Fruit fly (Drosophila melanogaster) whole organism, pupa: ENCODE measurements around the gene Gad1.

Source experiments
- CG10348 ChIP-seq: fragments of 200-800 bp; sonication (Bioruptor generic); IDR thresholded peaks from 2 replicates; pipeline ENCODE4 v1.3.6; 2022; ENCODE audit warnings: missing biosample characterization, missing genetic modification characterization
- CG12605 ChIP-seq: fragments of 200-800 bp; sonication (Bioruptor generic); IDR thresholded peaks from 2 replicates; pipeline ENCODE4 v1.3.6; 2022; ENCODE audit warnings: missing biosample characterization, missing genetic modification characterization
- CG13204 ChIP-seq: fragments of 200-800 bp; sonication (Bioruptor generic); optimal IDR thresholded peaks from 2 replicates; lab custom pipeline; 2018; ENCODE audit warnings: missing biosample characterization, mild to moderate bottlenecking, missing genetic modification characterization, moderate library complexity
- CG14655 ChIP-seq: fragments of 200-800 bp; sonication (Bioruptor generic); optimal IDR thresholded peaks from 3 replicates; lab custom pipeline; 2017; ENCODE audit warnings: mild to moderate bottlenecking, missing biosample characterization, missing genetic modification reagents, missing genetic modification characterization
- CG15710 ChIP-seq: fragments of 200-800 bp; sonication (Bioruptor generic); optimal IDR thresholded peaks from 2 replicates; lab custom pipeline; 2018; ENCODE audit warnings: missing biosample characterization, mild to moderate bottlenecking, missing genetic modification characterization, moderate library complexity
- CG17806 ChIP-seq: fragments of 200-800 bp; sonication (Bioruptor generic); optimal IDR thresholded peaks from 2 replicates; lab custom pipeline; 2018; ENCODE audit warnings: missing biosample characterization, mild to moderate bottlenecking, missing genetic modification characterization, moderate library complexity
- CG32121 ChIP-seq: fragments of 200-800 bp; sonication (Bioruptor generic); IDR thresholded peaks from 2 replicates; pipeline ENCODE4 v1.3.6; 2022; ENCODE audit warnings: missing biosample characterization, missing genetic modification characterization
- CG34367 ChIP-seq: fragments of 200-800 bp; sonication (Bioruptor generic); optimal IDR thresholded peaks from 2 replicates; lab custom pipeline; 2018; ENCODE audit warnings: missing biosample characterization, mild to moderate bottlenecking, missing genetic modification characterization
- CG4496 ChIP-seq: fragments of 200-800 bp; sonication (Bioruptor generic); IDR thresholded peaks from 3 replicates; pipeline ENCODE4 v1.3.6; 2022; ENCODE audit warnings: missing biosample characterization, missing genetic modification characterization
- CG8159 ChIP-seq: fragments of 200-800 bp; sonication (Bioruptor generic); optimal IDR thresholded peaks from 3 replicates; lab custom pipeline; 2018; ENCODE audit warnings: missing biosample characterization, mild to moderate bottlenecking, missing genetic modification characterization, moderate library complexity
- CG8301 ChIP-seq: fragments of 200-800 bp; sonication (Bioruptor generic); optimal IDR thresholded peaks from 2 replicates; lab custom pipeline; 2018; ENCODE audit warnings: missing biosample characterization, mild to moderate bottlenecking, missing genetic modification characterization
- CG9948 ChIP-seq: fragments of 200-800 bp; sonication (Bioruptor generic); optimal IDR thresholded peaks from 2 replicates; lab custom pipeline; 2018; ENCODE audit warnings: missing biosample characterization, mild to moderate bottlenecking, missing genetic modification characterization, moderate library complexity
- D1 ChIP-seq: fragments of 200-800 bp; sonication (Bioruptor generic); optimal IDR thresholded peaks from 2 replicates; lab custom pipeline; 2018; ENCODE audit warnings: missing biosample characterization, mild to moderate bottlenecking, missing genetic modification characterization, moderate library complexity
- EcR ChIP-seq: fragments of 200-800 bp; sonication (Bioruptor generic); optimal IDR thresholded peaks from 3 replicates; lab custom pipeline; 2019; ENCODE audit warnings: missing biosample characterization, missing genetic modification characterization, mild to moderate bottlenecking, moderate library complexity, missing genetic modification reagents
- Ets98B ChIP-seq: fragments of 200-800 bp; sonication (Bioruptor generic); IDR thresholded peaks from 2 replicates; pipeline ENCODE4 v1.3.6; 2022; ENCODE audit warnings: missing biosample characterization, missing genetic modification characterization
- Pif1A ChIP-seq: fragments of 200-800 bp; sonication (Bioruptor generic); optimal IDR thresholded peaks from 3 replicates; lab custom pipeline; 2016; ENCODE audit warnings: missing biosample characterization, missing genetic modification characterization
- Pif1B ChIP-seq: fragments of 200-800 bp; sonication (Bioruptor generic); optimal IDR thresholded peaks from 3 replicates; lab custom pipeline; 2016; ENCODE audit warnings: missing biosample characterization, missing genetic modification characterization
- Snoo ChIP-seq: fragments of 200-800 bp; sonication (Bioruptor generic); optimal IDR thresholded peaks from 3 replicates; lab custom pipeline; 2017; ENCODE audit warnings: missing biosample characterization, mild to moderate bottlenecking, missing genetic modification characterization, inconsistent platforms
- fd96Ca ChIP-seq: fragments of 200-800 bp; sonication (Bioruptor generic); IDR thresholded peaks from 3 replicates; pipeline ENCODE4 v1.3.6; 2022; ENCODE audit warnings: missing biosample characterization, missing genetic modification characterization
- gl ChIP-seq: fragments of 200-800 bp; sonication (Bioruptor generic); optimal IDR thresholded peaks from 2 replicates; lab custom pipeline; 2018; ENCODE audit warnings: missing biosample characterization, mild to moderate bottlenecking, missing genetic modification characterization
- rn ChIP-seq: fragments of 200-800 bp; sonication (Bioruptor generic); IDR thresholded peaks from 2 replicates; pipeline ENCODE4 v1.3.6; 2022; ENCODE audit warnings: missing biosample characterization, missing genetic modification characterization

Gad1 gene

DNA sequence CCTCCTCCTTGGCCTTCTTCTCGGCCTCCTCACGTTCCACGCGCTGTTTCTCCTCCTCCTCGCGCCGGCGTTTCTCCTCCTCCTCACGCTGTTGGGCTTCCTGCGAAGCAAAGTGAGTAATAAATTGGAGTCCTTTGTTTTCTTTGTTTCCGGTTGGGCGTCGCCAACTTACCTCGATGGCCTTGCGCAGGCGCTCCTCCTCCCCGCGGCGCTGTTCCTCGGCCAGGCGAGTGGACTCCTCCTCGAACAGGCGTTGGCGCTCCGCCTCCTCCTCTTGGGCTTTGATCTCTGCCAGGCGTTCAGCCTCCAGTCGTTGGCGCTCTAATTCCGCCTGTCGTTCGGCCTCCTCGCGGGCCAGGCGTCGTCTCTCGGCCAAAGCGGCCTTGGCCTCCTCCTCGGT, 37.2 kb upstream of the Gad1 start:
- no peak for TF ChIP-seq Snoo
- TF ChIP-seq CG34367 (tag; lab: Kevin White, UChicago), result no peak
- TF ChIP-seq CG8301 (tag; lab: Kevin White, UChicago), result no peak
- TF ChIP-seq gl (tag; lab: Kevin White, UChicago), result no peak
- TF ChIP-seq EcR (GFP tag; lab: Kevin White, UChicago), result no peak
- no peak for TF ChIP-seq Ets98B (GFP tag; lab: Robert Waterston, UW)
- no peak for TF ChIP-seq D1 (tag; lab: Kevin White, UChicago)
- TF ChIP-seq Pif1B (GFP tag; lab: Kevin White, UChicago), result no peak
- TF ChIP-seq CG8159 (tag; lab: Kevin White, UChicago), result no peak
- TF ChIP-seq CG13204, result no peak
- no peak for TF ChIP-seq rn
- TF ChIP-seq CG15710 (tag; lab: Kevin White, UChicago), result no peak
- no peak for TF ChIP-seq Pif1A
- TF ChIP-seq CG12605 (GFP tag; lab: Robert Waterston, UW), result no peak
- no peak for TF ChIP-seq CG17806 (tag; lab: Kevin White, UChicago)
- no peak for TF ChIP-seq CG14655
- TF ChIP-seq CG4496 (GFP tag; lab: Robert Waterston, UW), result no peak
- TF ChIP-seq CG10348 (GFP tag; lab: Robert Waterston, UW), result no peak
- no peak for TF ChIP-seq CG32121 (GFP tag; lab: Robert Waterston, UW)
- TF ChIP-seq CG9948, result no peak

dm6 chr3L:4122185-4122767, 33.7 kb upstream of the Gad1 start, which contains the start of gene Chd64:
Gene Chd64 (minus strand): TSS chr3L:4122388.
- TF ChIP-seq rn (no peak), Snoo (peak; percentile 60), CG9948 (no peak), D1 (tag; lab: Kevin White, UChicago) (no peak), CG14655 (no peak), fd96Ca (GFP tag; lab: Robert Waterston, UW) (peak; percentile 64; the same call in 1 of the 3 replicates), gl (tag; lab: Kevin White, UChicago) (no peak), CG32121 (GFP tag; lab: Robert Waterston, UW) (peak; percentile 27; the same call in 1 of the 2 replicates), CG4496 (GFP tag; lab: Robert Waterston, UW) (peak; percentile 53; the same call in 1 of the 3 replicates), Pif1B (GFP tag; lab: Kevin White, UChicago) (no peak), Ets98B (GFP tag; lab: Robert Waterston, UW) (peak; percentile 45; the same call in 1 of the 2 replicates), EcR (GFP tag; lab: Kevin White, UChicago) (peak; percentile 45), CG12605 (GFP tag; lab: Robert Waterston, UW) (peak; percentile 37; the same call in 1 of the 2 replicates), CG13204 (no peak), CG15710 (tag; lab: Kevin White, UChicago) (peak; percentile 3), CG8301 (tag; lab: Kevin White, UChicago) (no peak), CG34367 (tag; lab: Kevin White, UChicago) (no peak), CG8159 (tag; lab: Kevin White, UChicago) (no peak)

DNA sequence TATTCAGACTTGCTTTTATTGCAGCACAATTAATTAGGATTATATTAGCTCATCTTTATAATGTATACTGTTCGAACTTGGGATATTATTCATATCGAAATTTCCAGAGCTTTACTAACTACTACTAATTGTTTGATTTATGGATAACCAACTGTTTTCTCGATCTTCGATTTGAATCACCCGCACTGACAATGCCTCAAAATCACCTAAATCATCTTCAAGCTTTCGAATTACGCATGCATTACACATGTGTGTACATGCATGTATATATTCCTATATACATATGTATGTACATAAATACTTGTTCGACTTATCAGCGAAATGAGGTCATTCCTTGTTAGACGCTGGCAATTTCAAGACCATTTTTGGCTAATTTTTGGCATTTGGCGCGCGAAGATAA, 33.0 kb upstream of the Gad1 start:
- no peak for TF ChIP-seq CG9948
- no peak for TF ChIP-seq CG34367 (tag; lab: Kevin White, UChicago)
- TF ChIP-seq CG8301 (tag; lab: Kevin White, UChicago), result no peak
- TF ChIP-seq CG32121 (GFP tag; lab: Robert Waterston, UW), result no peak
- TF ChIP-seq gl (tag; lab: Kevin White, UChicago), result no peak
- no peak for TF ChIP-seq CG10348 (GFP tag; lab: Robert Waterston, UW)
- no peak for TF ChIP-seq CG15710 (tag; lab: Kevin White, UChicago)
- no peak for TF ChIP-seq Pif1B (GFP tag; lab: Kevin White, UChicago)
- TF ChIP-seq CG8159 (tag; lab: Kevin White, UChicago), result no peak
- no peak for TF ChIP-seq CG17806 (tag; lab: Kevin White, UChicago)
- TF ChIP-seq fd96Ca (GFP tag; lab: Robert Waterston, UW), result no peak
- TF ChIP-seq D1 (tag; lab: Kevin White, UChicago), result no peak

- no peak for TF ChIP-seq rn
- no peak for TF ChIP-seq Snoo
- TF ChIP-seq Pif1A, result no peak
- TF ChIP-seq CG4496 (GFP tag; lab: Robert Waterston, UW), result 0 out of 3 replicates have a peak, but pooled peaks have one; percentile 18
- no peak for TF ChIP-seq CG12605 (GFP tag; lab: Robert Waterston, UW)
- no peak for TF ChIP-seq CG15710 (tag; lab: Kevin White, UChicago)
- no peak for TF ChIP-seq CG10348 (GFP tag; lab: Robert Waterston, UW)
Observed at dm6 chr3L:4120358-4121349, 32.1 kb upstream of the Gad1 start.

DNA sequence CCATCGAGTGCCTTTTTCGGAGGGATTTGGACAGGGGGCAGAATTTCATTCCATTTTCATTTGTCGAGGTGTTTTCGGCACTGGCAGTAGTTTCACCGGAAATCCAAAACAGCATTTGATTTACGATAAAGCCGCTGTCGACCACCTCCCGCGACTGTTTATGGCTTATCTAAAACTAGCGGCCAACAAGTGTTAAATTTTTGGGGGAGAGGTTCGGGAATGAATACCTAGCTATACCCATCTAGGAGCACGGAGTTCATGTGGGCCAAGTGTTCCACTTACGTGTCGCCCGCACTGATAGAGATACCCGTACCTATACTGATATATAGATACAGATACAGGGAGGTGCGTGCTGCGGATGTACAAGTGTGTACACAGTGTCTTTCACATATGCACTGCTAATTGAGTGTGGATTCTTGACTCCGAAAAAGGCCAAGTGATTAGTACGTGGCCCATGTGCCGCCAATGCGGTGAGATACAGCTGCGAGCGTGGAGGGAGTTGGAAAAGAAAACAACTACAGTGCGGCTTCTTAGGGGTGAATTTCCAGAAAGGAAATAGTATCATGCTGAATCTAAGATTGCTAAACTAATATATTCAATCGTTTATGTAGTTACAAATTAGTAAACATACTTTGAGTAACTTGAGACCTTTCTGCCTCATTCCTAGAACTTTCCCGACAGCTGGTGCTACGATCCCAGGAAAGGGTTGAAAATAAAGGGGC, 31.3 kb upstream of the Gad1 start:
- TF ChIP-seq CG34367 (tag; lab: Kevin White, UChicago) (no peak), CG14655 (no peak), Snoo (no peak), CG13204 (no peak), CG9948 (no peak), CG12605 (GFP tag; lab: Robert Waterston, UW) (no peak), CG32121 (GFP tag; lab: Robert Waterston, UW) (no peak), CG8159 (tag; lab: Kevin White, UChicago) (no peak), rn (no peak), CG4496 (GFP tag; lab: Robert Waterston, UW) (no peak), fd96Ca (GFP tag; lab: Robert Waterston, UW) (no peak), Ets98B (GFP tag; lab: Robert Waterston, UW) (no peak), Pif1A (no peak), CG10348 (GFP tag; lab: Robert Waterston, UW) (no peak), D1 (tag; lab: Kevin White, UChicago) (no peak), CG17806 (tag; lab: Kevin White, UChicago) (no peak), CG8301 (tag; lab: Kevin White, UChicago) (no peak), gl (tag; lab: Kevin White, UChicago) (no peak), EcR (GFP tag; lab: Kevin White, UChicago) (no peak), CG15710 (tag; lab: Kevin White, UChicago) (no peak)
